Worm (Caenorhabditis elegans) whole organism, mixed stage, embryonic: ENCODE measurements around the gene memi-3.
"Not testable (repeated sequence)": the region's sequence is repeated elsewhere in the genome, so short reads cannot be mapped to it uniquely, and the experiment has no call there.

ENCODE experiments used
- M03D4.4 ChIP-seq: sonication (generic microtip); optimal IDR thresholded peaks from 2 replicates; lab custom pipeline; 2017; ENCODE audit warnings: mild to moderate bottlenecking, missing genetic modification characterization, missing compliant biosample characterization
- bed-3 ChIP-seq: fragments of 200-800 bp; sonication (Bioruptor generic); optimal IDR thresholded peaks from 3 replicates; lab custom pipeline; 2018; ENCODE audit warnings: mild to moderate bottlenecking, missing genetic modification characterization, moderate library complexity, missing compliant biosample characterization
- ceh-39 ChIP-seq: fragments of 150-350 bp; optimal IDR thresholded peaks from 2 replicates; lab custom pipeline; 2014; ENCODE audit warnings: missing biosample characterization, missing genetic modification characterization
- ceh-43 ChIP-seq: fragments of 200-800 bp; sonication (Bioruptor generic); optimal IDR thresholded peaks from 2 replicates; lab custom pipeline; 2018; ENCODE audit warnings: mild to moderate bottlenecking, missing genetic modification characterization, moderate library complexity, missing compliant biosample characterization
- ceh-83 ChIP-seq: fragments of 200-800 bp; sonication (Bioruptor generic); optimal IDR thresholded peaks from 2 replicates; lab custom pipeline; 2018; ENCODE audit warnings: mild to moderate bottlenecking, missing genetic modification characterization, missing compliant biosample characterization
- ces-1 ChIP-seq: fragments of 150-350 bp; optimal IDR thresholded peaks from 2 replicates; lab custom pipeline; 2014; ENCODE audit warnings: missing biosample characterization, missing genetic modification reagents, missing genetic modification characterization
- drap-1 ChIP-seq: fragments of 200-800 bp; sonication (Bioruptor generic); optimal IDR thresholded peaks from 3 replicates; lab custom pipeline; 2018; ENCODE audit warnings: mild to moderate bottlenecking, missing genetic modification characterization, missing compliant biosample characterization
- elt-1 ChIP-seq: sonication (generic microtip); optimal IDR thresholded peaks from 2 replicates; lab custom pipeline; 2017; ENCODE audit warnings: missing genetic modification characterization, mild to moderate bottlenecking, missing compliant biosample characterization, antibody characterized with exemption, moderate library complexity, borderline replicate concordance; ENCODE audit not compliant: insufficient read depth
- elt-3 ChIP-seq: fragments of 150-350 bp; optimal IDR thresholded peaks from 2 replicates; lab custom pipeline; 2014; ENCODE audit warnings: missing biosample characterization, missing genetic modification characterization
- hlh-1 ChIP-seq: fragments of 150-350 bp; optimal IDR thresholded peaks from 2 replicates; lab custom pipeline; 2014; ENCODE audit warnings: missing biosample characterization, missing genetic modification reagents, missing genetic modification characterization
- lin-13 ChIP-seq: fragments of 150-350 bp; optimal IDR thresholded peaks from 2 replicates; lab custom pipeline; 2014; ENCODE audit warnings: missing biosample characterization, missing genetic modification characterization
- lin-32 ChIP-seq: fragments of 200-800 bp; sonication (Bioruptor generic); optimal IDR thresholded peaks from 2 replicates; lab custom pipeline; 2018; ENCODE audit warnings: mild to moderate bottlenecking, missing genetic modification characterization, missing compliant biosample characterization
- lsy-2 ChIP-seq: fragments of 150-350 bp; optimal IDR thresholded peaks from 2 replicates; lab custom pipeline; 2014; ENCODE audit warnings: missing biosample characterization, missing genetic modification characterization
- mab-5 ChIP-seq: fragments of 150-350 bp; optimal IDR thresholded peaks from 2 replicates; lab custom pipeline; 2014; ENCODE audit warnings: missing biosample characterization, missing genetic modification characterization
- mep-1 ChIP-seq: fragments of 150-350 bp; optimal IDR thresholded peaks from 2 replicates; lab custom pipeline; 2017; ENCODE audit warnings: missing biosample characterization, missing genetic modification reagents, missing genetic modification characterization, inconsistent platforms
- mls-2 ChIP-seq: sonication (generic microtip); optimal IDR thresholded peaks from 2 replicates; lab custom pipeline; 2016; ENCODE audit warnings: mild to moderate bottlenecking, missing genetic modification characterization, moderate library complexity, missing compliant biosample characterization
- nhr-12 ChIP-seq: fragments of 150-350 bp; optimal IDR thresholded peaks from 2 replicates; lab custom pipeline; 2014; ENCODE audit warnings: missing biosample characterization, missing genetic modification characterization
- nhr-2 ChIP-seq: fragments of 150-350 bp; optimal IDR thresholded peaks from 2 replicates; lab custom pipeline; 2014; ENCODE audit warnings: missing biosample characterization, missing genetic modification characterization
- nhr-237 ChIP-seq: fragments of 150-350 bp; optimal IDR thresholded peaks from 2 replicates; lab custom pipeline; 2014; ENCODE audit warnings: missing biosample characterization, missing genetic modification characterization
- nhr-28 ChIP-seq: fragments of 150-350 bp; optimal IDR thresholded peaks from 2 replicates; lab custom pipeline; 2014; ENCODE audit warnings: missing biosample characterization, missing genetic modification characterization
- nhr-76 ChIP-seq: sonication (generic microtip); optimal IDR thresholded peaks from 2 replicates; lab custom pipeline; 2017; ENCODE audit warnings: missing biosample characterization, missing genetic modification characterization
- pha-4 ChIP-seq: fragments of 150-350 bp; optimal IDR thresholded peaks from 2 replicates; lab custom pipeline; 2018; ENCODE audit warnings: missing biosample characterization, missing genetic modification reagents, missing genetic modification characterization
- snpc-4 ChIP-seq: fragments of 150-350 bp; optimal IDR thresholded peaks from 2 replicates; lab custom pipeline; 2014; ENCODE audit warnings: missing biosample characterization, missing genetic modification characterization
- unc-120 ChIP-seq: sonication (generic microtip); optimal IDR thresholded peaks from 2 replicates; lab custom pipeline; 2017; ENCODE audit warnings: missing genetic modification characterization, missing compliant biosample characterization; ENCODE audit not compliant: poor library complexity, severe bottlenecking
- unc-39 ChIP-seq: fragments of 150-350 bp; optimal IDR thresholded peaks from 2 replicates; lab custom pipeline; 2014; ENCODE audit warnings: missing biosample characterization, missing genetic modification characterization
- unc-62 ChIP-seq: fragments of 150-350 bp; optimal IDR thresholded peaks from 2 replicates; lab custom pipeline; 2014; ENCODE audit warnings: missing biosample characterization, missing genetic modification reagents, missing genetic modification characterization
- zip-8 ChIP-seq: fragments of 150-350 bp; optimal IDR thresholded peaks from 2 replicates; lab custom pipeline; 2014; ENCODE audit warnings: missing biosample characterization, missing genetic modification characterization
- ztf-11 ChIP-seq: fragments of 150-350 bp; optimal IDR thresholded peaks from 2 replicates; lab custom pipeline; 2014; ENCODE audit warnings: missing biosample characterization, missing genetic modification characterization

The memi-3 gene

ce11 chrIV:11434575-11434974 is 31.4 kb upstream of the memi-3 start:
- TF ChIP-seq ces-1 (GFP tag; lab: Kevin White, UChicago) = peak; percentile 39
- TF ChIP-seq unc-39 = no peak
- TF ChIP-seq nhr-237 (tag; lab: Kevin White, UChicago) = no peak
- no peak for TF ChIP-seq bed-3 (GFP tag; lab: Kevin White, UChicago)
- no peak for TF ChIP-seq mab-5 (tag; lab: Kevin White, UChicago)

ce11 chrIV:11433709-11434108 is 30.6 kb upstream of the memi-3 start:
- TF ChIP-seq hlh-1 (tag; lab: Kevin White, UChicago) (peak; percentile 28), nhr-2 (tag; lab: Kevin White, UChicago) (no peak), nhr-237 (tag; lab: Kevin White, UChicago) (peak; percentile 68), ceh-43 (GFP tag; lab: Kevin White, UChicago) (no peak), ztf-11 (tag; lab: Kevin White, UChicago) (peak; percentile 39), ces-1 (GFP tag; lab: Kevin White, UChicago) (peak; percentile 50), pha-4 (peak; percentile 61), nhr-28 (tag; lab: Kevin White, UChicago) (no peak), mep-1 (tag; lab: Kevin White, UChicago) (peak; percentile 47), M03D4.4 (tag; lab: Kevin White, UChicago) (no peak), lin-13 (tag; lab: Kevin White, UChicago) (peak; percentile 26), lsy-2 (tag; lab: Kevin White, UChicago) (peak; percentile 53), bed-3 (GFP tag; lab: Kevin White, UChicago) (no peak)

- TF ChIP-seq ces-1 (GFP tag; lab: Kevin White, UChicago) (peak; percentile 98), ceh-39 (no peak)
Observed at ce11 chrIV:11431448-11431847, 28.3 kb upstream of the memi-3 start.

- TF ChIP-seq unc-62 (GFP tag; lab: Kevin White, UChicago) (no peak), nhr-76 (no peak), nhr-237 (tag; lab: Kevin White, UChicago) (no peak), unc-39 (no peak), mab-5 (tag; lab: Kevin White, UChicago) (no peak), drap-1 (GFP tag; lab: Kevin White, UChicago) (no peak), unc-120 (no peak), mep-1 (tag; lab: Kevin White, UChicago) (no peak), M03D4.4 (tag; lab: Kevin White, UChicago) (no peak), zip-8 (no peak), elt-3 (no peak), elt-1 (tag; lab: Kevin White, UChicago) (no peak), nhr-12 (tag; lab: Kevin White, UChicago) (no peak), snpc-4 (tag; lab: Kevin White, UChicago) (no peak), nhr-2 (tag; lab: Kevin White, UChicago) (no peak)
Observed at ce11 chrIV:11425442-11425841, 22.3 kb upstream of the memi-3 start, which contains the start of gene kin-4. Gene kin-4, plus strand, starts transcription at chrIV:11425742.

- TF ChIP-seq nhr-76 = no peak
- no peak for TF ChIP-seq hlh-1 (tag; lab: Kevin White, UChicago)
- TF ChIP-seq nhr-12 (tag; lab: Kevin White, UChicago) = no peak
Observed at ce11 chrIV:11424830-11425229, 21.7 kb upstream of the memi-3 start, which contains the start of gene F22B3.8. Gene F22B3.8, minus strand, starts transcription at chrIV:11424930.

ce11 chrIV:11421696-11422095 is 18.6 kb upstream of the memi-3 start, which contains the start of gene F22B3.7:
Gene F22B3.7, minus strand, starts transcription at chrIV:11421796.
- no peak for TF ChIP-seq mep-1 (tag; lab: Kevin White, UChicago)
- TF ChIP-seq nhr-76 = no peak
- TF ChIP-seq ceh-83 (GFP tag; lab: Kevin White, UChicago) = no peak
- no peak for TF ChIP-seq ceh-39
- no peak for TF ChIP-seq mab-5 (tag; lab: Kevin White, UChicago)
- TF ChIP-seq lin-32 = no peak

- not testable (repeated sequence) for TF ChIP-seq mls-2 (tag; lab: Kevin White, UChicago); unc-62 (GFP tag; lab: Kevin White, UChicago); mep-1 (tag; lab: Kevin White, UChicago)
Observed at ce11 chrIV:11416724-11417123, 13.6 kb upstream of the memi-3 start, which contains the start of gene F22B3.5. Gene F22B3.5, minus strand, starts transcription at chrIV:11416824.
